Fruit fly (Drosophila melanogaster): ENCODE data around the gene CG31269.

Gene CG31269

dm6 chr3R:17080666-17081358, 46.1 kb upstream of the CG31269 start (continued):
- TF ChIP-seq gce (GFP tag; IDR thresholded peaks at IDR 0.05) (peak; percentile 86), MTF-1 (GFP tag; optimal IDR thresholded peaks at IDR 0.05; ENCODE audit: borderline replicate concordance) (peak; percentile 71), CG9727 (GFP tag; optimal IDR thresholded peaks at IDR 0.05) (peak; percentile 97), Rfx (GFP tag; IDR thresholded peaks at IDR 0.05) (peak; percentile 92), HLH3B (GFP tag; IDR thresholded peaks at IDR 0.05) (peak; percentile 93), CG11093 (GFP tag; IDR thresholded peaks at IDR 0.05) (peak; percentile 88), gro (GFP tag; optimal IDR thresholded peaks at IDR 0.05) (peak; percentile 85), tin (GFP tag; optimal IDR thresholded peaks at IDR 0.05) (peak; percentile 94), CG9437 (GFP tag; optimal IDR thresholded peaks at IDR 0.05) (peak; percentile 94), sug (tag; optimal IDR thresholded peaks at IDR 0.05) (peak; percentile 86), Hmr (GFP tag; optimal IDR thresholded peaks at IDR 0.05) (peak; percentile 97), CG8281 (tag; optimal IDR thresholded peaks at IDR 0.05) (peak; percentile 87), CG15514 (GFP tag; optimal IDR thresholded peaks at IDR 0.05) (peak; percentile 80), Dbx (GFP tag; IDR thresholded peaks at IDR 0.05) (peak; percentile 87), HLH4C (GFP tag; IDR thresholded peaks at IDR 0.05; ENCODE audit: partially characterized antibody) (no peak), CG7745 (tag; optimal IDR thresholded peaks at IDR 0.05) (no peak), nom (GFP tag; optimal IDR thresholded peaks at IDR 0.05) (peak; percentile 90), kah (GFP tag; optimal IDR thresholded peaks at IDR 0.05) (peak; percentile 90), Spps (tag; optimal IDR thresholded peaks at IDR 0.05) (peak; percentile 94), CG15696 (tag; optimal IDR thresholded peaks at IDR 0.05) (peak; percentile 85), CG11456 (GFP tag; IDR thresholded peaks at IDR 0.05) (peak; percentile 90), CG10565 (GFP tag; optimal IDR thresholded peaks at IDR 0.05) (peak; percentile 87), Taf1 (GFP tag; IDR thresholded peaks at IDR 0.05) (peak; percentile 82; the same call in 1 of the 2 replicates), Antp (GFP tag; optimal IDR thresholded peaks at IDR 0.05) (peak; percentile 88), CG7839 (tag; optimal IDR thresholded peaks at IDR 0.05) (peak; percentile 97), CG30020 (tag; optimal IDR thresholded peaks at IDR 0.05) (peak; percentile 77), CG2129 (GFP tag; IDR thresholded peaks at IDR 0.05; ENCODE audit: partially characterized antibody) (no peak), CG17912 (GFP tag; optimal IDR thresholded peaks at IDR 0.05) (peak; percentile 79), p53 (GFP tag; optimal IDR thresholded peaks at IDR 0.05) (peak; percentile 63), CG9609 (GFP tag; optimal IDR thresholded peaks at IDR 0.05) (peak; percentile 87), CG10654 (GFP tag; optimal IDR thresholded peaks at IDR 0.05) (peak; percentile 91), ttk (GFP tag; IDR thresholded peaks at IDR 0.05) (peak; percentile 86), Chrac-16 (GFP tag; optimal IDR thresholded peaks at IDR 0.05) (peak; percentile 94), crol (GFP tag; IDR thresholded peaks at IDR 0.05) (peak; percentile 59), maf-S (GFP tag; optimal IDR thresholded peaks at IDR 0.05) (peak; percentile 87), CG10274 (GFP tag; optimal IDR thresholded peaks at IDR 0.05) (peak; percentile 77), z (GFP tag; IDR thresholded peaks at IDR 0.05) (peak; percentile 74; the same call in 2 of the 3 replicates), jigr1 (GFP tag; IDR thresholded peaks at IDR 0.05) (peak; percentile 86; the same call in 2 of the 3 replicates), CG5180 (GFP tag; optimal IDR thresholded peaks at IDR 0.05) (peak; percentile 88), sisA (GFP tag; IDR thresholded peaks at IDR 0.05) (peak; percentile 89), CG15479 (GFP tag; optimal IDR thresholded peaks at IDR 0.05) (no peak), Ets97D (GFP tag; optimal IDR thresholded peaks at IDR 0.05) (peak; percentile 69), CG12769 (tag; optimal IDR thresholded peaks at IDR 0.05) (peak; percentile 90), pzg (GFP tag; optimal IDR thresholded peaks at IDR 0.05) (no peak), CG14050 (GFP tag; IDR thresholded peaks at IDR 0.05) (peak; percentile 93), HHEX (GFP tag; optimal IDR thresholded peaks at IDR 0.05) (peak; percentile 94), Poxn (GFP tag; IDR thresholded peaks at IDR 0.05) (peak; percentile 56), ATbp (GFP tag; optimal IDR thresholded peaks at IDR 0.05) (peak; percentile 96), CG4730 (GFP tag; IDR thresholded peaks at IDR 0.05) (peak; percentile 82)

Measured in whole organism, embryonic.